Worm (Caenorhabditis elegans): ENCODE data around the gene fbxa-56.

DNA sequence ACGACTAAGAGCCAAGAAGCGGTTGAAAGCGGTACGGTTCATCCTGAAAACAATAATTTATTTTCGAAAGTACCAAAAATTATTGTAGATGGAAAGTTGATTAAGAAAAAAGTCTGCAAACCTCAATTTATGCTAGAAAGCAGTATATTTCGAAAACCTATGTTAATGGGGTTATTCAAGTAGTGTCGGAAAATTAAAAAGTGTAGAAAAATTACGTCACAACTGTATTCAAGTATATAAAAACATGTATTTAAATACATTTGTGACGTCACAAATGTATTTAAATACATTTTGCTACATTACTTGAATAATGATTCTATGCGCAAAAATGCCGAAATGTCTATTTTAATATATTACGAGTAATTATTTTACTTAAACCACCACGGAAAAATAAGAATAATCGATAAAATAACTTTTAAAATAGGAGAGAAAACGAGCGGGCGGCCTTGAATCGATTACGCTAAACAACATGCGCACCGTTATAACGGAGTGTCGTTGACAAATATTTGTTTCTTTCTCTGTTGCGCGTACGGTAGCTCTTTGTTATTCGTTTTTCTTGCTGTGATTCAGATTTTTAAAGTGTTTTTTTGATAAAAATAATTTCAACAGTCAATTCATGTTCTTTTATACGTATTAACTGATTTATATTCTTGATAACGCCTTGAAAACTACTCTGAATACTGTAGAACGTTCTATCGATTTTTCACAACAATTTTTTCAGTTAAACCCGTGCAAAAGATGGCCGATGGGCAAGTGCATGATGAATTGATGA lies 27.1 kb downstream of the fbxa-56 start, which contains the start of the genes F23H11.5 and bra-2:
- no peak for TF ChIP-seq skn-1 (tag; optimal IDR thresholded peaks at IDR 0.05)
- TF ChIP-seq nhr-77 (tag; optimal IDR thresholded peaks at IDR 0.05) = no peak
- TF ChIP-seq ceh-28 (tag; optimal IDR thresholded peaks at IDR 0.05) = no peak

All from whole organism, L4 larva.